Worm (Caenorhabditis elegans) whole organism, young adult: ENCODE results near the gene C02E7.8.

ENCODE experiments used
- aptf-2 ChIP-seq: fragments of 200-800 bp; sonication (Bioruptor generic); conservative IDR thresholded peaks from 2 replicates; pipeline ENCODE4 v1.3.6; 2022; ENCODE audit warnings: missing genetic modification reagents, missing genetic modification characterization, missing compliant biosample characterization
- cebp-1 ChIP-seq, 2 experiments: fragments of 200-800 bp in 1 of 2; sonication (Bioruptor generic) in 1 of 2; sonication (generic microtip) in 1 of 2; IDR thresholded peaks in 1 of 2; optimal IDR thresholded peaks in 1 of 2; 2 replicates each; pipeline versions ENCODE4 v1.3.6 to Lab custom; 2017 to 2022; ENCODE audit warnings: missing compliant biosample characterization in 2 of 2, missing genetic modification characterization in 2 of 2, mild to moderate bottlenecking in 1 of 2, missing genetic modification reagents in 1 of 2, moderate library complexity in 1 of 2
- dpff-1 ChIP-seq: sonication (generic microtip); optimal IDR thresholded peaks from 2 replicates; lab custom pipeline; 2017; ENCODE audit warnings: mild to moderate bottlenecking, missing genetic modification characterization, missing compliant biosample characterization
- him-1 ChIP-seq: sonication (generic microtip); optimal IDR thresholded peaks from 2 replicates; lab custom pipeline; 2016; ENCODE audit warnings: missing genotype, missing genetic modification reagents, missing genetic modification characterization, missing compliant biosample characterization
- hlh-12 ChIP-seq: sonication (generic microtip); optimal IDR thresholded peaks from 2 replicates; lab custom pipeline; 2016; ENCODE audit warnings: missing genetic modification characterization, missing compliant biosample characterization
- hlh-26 ChIP-seq: fragments of 200-800 bp; sonication (Bioruptor generic); conservative IDR thresholded peaks from 2 replicates; pipeline ENCODE4 v1.3.6; 2022; ENCODE audit warnings: missing genetic modification reagents, missing genetic modification characterization, missing compliant biosample characterization
- lin-35 ChIP-seq, 3 experiments: fragments of 150-350 bp in 2 of 3; sonication (generic microtip) in 1 of 3; optimal IDR thresholded peaks; 2 replicates each; lab custom pipeline; 2014 to 2018; ENCODE audit warnings: missing biosample characterization in 3 of 3, missing genetic modification characterization in 3 of 3, missing genetic modification reagents in 3 of 3
- mes-4 ChIP-seq: sonication (generic microtip); optimal IDR thresholded peaks from 2 replicates; lab custom pipeline; 2016; ENCODE audit warnings: missing genotype, missing genetic modification characterization, missing compliant biosample characterization
- nfya-1 ChIP-seq: sonication (generic microtip); optimal IDR thresholded peaks from 2 replicates; lab custom pipeline; 2017; ENCODE audit warnings: antibody characterized with exemption, missing compliant biosample characterization, missing genetic modification characterization, borderline replicate concordance; ENCODE audit not compliant: insufficient read depth
- nhr-80 ChIP-seq: sonication (generic microtip); optimal IDR thresholded peaks from 2 replicates; lab custom pipeline; 2016; ENCODE audit warnings: missing genetic modification characterization, missing compliant biosample characterization
- pha-4 ChIP-seq: fragments of 150-350 bp; sonication (generic microtip); optimal IDR thresholded peaks from 2 replicates; lab custom pipeline; 2014; ENCODE audit warnings: missing biosample characterization, missing genetic modification reagents, missing genetic modification characterization
- snpc-4 ChIP-seq, 5 experiments: fragments of 150-350 bp in 1 of 5; sonication (generic microtip) in 4 of 5; optimal IDR thresholded peaks; 2 replicates each; lab custom pipeline; 2014 to 2018; ENCODE audit warnings: missing genetic modification characterization in 5 of 5, missing biosample characterization in 3 of 5, antibody characterized with exemption in 2 of 5, mild to moderate bottlenecking in 2 of 5, missing compliant biosample characterization in 2 of 5, missing genotype in 2 of 5, moderate library complexity in 2 of 5, missing genetic modification reagents in 1 of 5
- unc-130 ChIP-seq: sonication (generic microtip); optimal IDR thresholded peaks from 2 replicates; lab custom pipeline; 2016; ENCODE audit warnings: missing genetic modification reagents, missing genetic modification characterization, missing compliant biosample characterization

DNA sequence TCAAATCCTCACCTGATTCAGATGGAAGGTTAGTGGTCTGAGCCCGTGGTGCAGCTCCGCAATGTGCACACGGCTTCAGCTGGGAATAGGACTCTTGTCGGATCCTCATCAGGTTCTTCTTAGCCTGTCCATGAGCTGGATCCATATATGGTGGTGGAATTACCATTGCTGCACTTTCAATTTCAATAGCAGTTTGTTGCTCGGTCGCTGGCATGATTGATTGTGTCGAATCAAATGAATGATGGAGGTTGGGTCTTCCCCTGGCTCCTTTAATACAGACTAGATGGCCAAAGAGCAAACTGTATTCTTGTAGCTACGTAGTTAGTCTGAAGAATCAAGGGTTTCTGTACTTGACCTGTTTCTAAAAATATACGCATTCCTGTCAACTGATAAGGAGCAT lies 12.2 kb upstream of the C02E7.8 start, which contains the start of gene C02E7.10:
- TF ChIP-seq snpc-4 (GFP tag; optimal IDR thresholded peaks at IDR 0.05; lab: Kevin White, UChicago), result no peak
- no peak for TF ChIP-seq snpc-4 (tag; optimal IDR thresholded peaks at IDR 0.05; lab: Kevin White, UChicago)
- no peak for TF ChIP-seq cebp-1 (GFP tag; IDR thresholded peaks at IDR 0.05; lab: Robert Waterston, UW)
- TF ChIP-seq cebp-1 (tag; optimal IDR thresholded peaks at IDR 0.05; lab: Kevin White, UChicago), result no peak
- no peak for TF ChIP-seq nfya-1 (tag; lab: Kevin White, UChicago)
- TF ChIP-seq aptf-2 (GFP tag; lab: Robert Waterston, UW), result no peak
- TF ChIP-seq lin-35 (GFP tag; optimal IDR thresholded peaks at IDR 0.05; lab: Kevin White, UChicago), result no peak
- no peak for TF ChIP-seq pha-4
- no peak for TF ChIP-seq hlh-26 (GFP tag; lab: Robert Waterston, UW)
- no peak for TF ChIP-seq nhr-80 (tag; lab: Kevin White, UChicago)
- no peak for TF ChIP-seq him-1
- TF ChIP-seq mes-4 (tag; lab: Kevin White, UChicago), result no peak
- no peak for TF ChIP-seq dpff-1 (tag; lab: Kevin White, UChicago)
- no peak for TF ChIP-seq hlh-12 (tag; lab: Kevin White, UChicago)
- TF ChIP-seq unc-130 (GFP tag; lab: Kevin White, UChicago), result no peak
